Fruit fly (Drosophila melanogaster) whole organism, wandering third instar larva: Measurements from ENCODE around the gene CG1662.

Experiments used
- Abd-B ChIP-seq: fragments of >200 bp; optimal IDR thresholded peaks from 2 replicates; lab custom pipeline; 2017; ENCODE audit warnings: missing biosample characterization, missing genetic modification characterization
- CrebA ChIP-seq: fragments of 200-800 bp; sonication (Bioruptor generic); optimal IDR thresholded peaks from 2 replicates; lab custom pipeline; 2016; ENCODE audit warnings: missing biosample characterization, mild to moderate bottlenecking, missing genetic modification characterization, borderline replicate concordance
- HLH106 ChIP-seq: fragments of 200-800 bp; optimal IDR thresholded peaks from 3 replicates; lab custom pipeline; 2019; ENCODE audit warnings: missing biosample characterization, mild to moderate bottlenecking, missing genetic modification characterization, moderate library complexity
- Hnf4 ChIP-seq: fragments of 200-800 bp; sonication (Bioruptor generic); optimal IDR thresholded peaks from 2 replicates; lab custom pipeline; 2016; ENCODE audit warnings: missing biosample characterization, mild to moderate bottlenecking, missing genetic modification characterization
- Hr83 ChIP-seq: fragments of 200-300 bp; sonication (Bioruptor generic); optimal IDR thresholded peaks from 2 replicates; lab custom pipeline; 2016; ENCODE audit warnings: missing biosample characterization, mild to moderate bottlenecking, missing genetic modification characterization, moderate library complexity; ENCODE audit not compliant: poor library complexity, severe bottlenecking
- OdsH ChIP-seq: fragments of 200-800 bp; sonication (Bioruptor generic); optimal IDR thresholded peaks from 2 replicates; lab custom pipeline; 2016; ENCODE audit warnings: missing biosample characterization, mild to moderate bottlenecking, missing genetic modification characterization
- Sp1 ChIP-seq: fragments of 200-800 bp; sonication (Bioruptor generic); optimal IDR thresholded peaks from 3 replicates; lab custom pipeline; 2019; ENCODE audit warnings: missing biosample characterization, mild to moderate bottlenecking, missing genetic modification characterization, moderate library complexity
- br ChIP-seq: fragments of 200-800 bp; sonication (Bioruptor generic); optimal IDR thresholded peaks from 2 replicates; lab custom pipeline; 2016; ENCODE audit warnings: missing biosample characterization, missing genetic modification characterization
- h ChIP-seq: fragments of 200-800 bp; sonication (Bioruptor generic); optimal IDR thresholded peaks from 3 replicates; lab custom pipeline; 2016; ENCODE audit warnings: missing biosample characterization, mild to moderate bottlenecking, missing genetic modification characterization
- jim ChIP-seq: fragments of 175-275, 200-325 bp; sonication (Bioruptor generic); optimal IDR thresholded peaks from 2 replicates; lab custom pipeline; 2016; ENCODE audit warnings: missing biosample characterization, mild to moderate bottlenecking, missing genetic modification characterization
- psq ChIP-seq: fragments of 200-800 bp; sonication (Bioruptor generic); optimal IDR thresholded peaks from 3 replicates; lab custom pipeline; 2017; ENCODE audit warnings: missing biosample characterization, mild to moderate bottlenecking, missing genetic modification characterization, moderate library complexity
- rgr ChIP-seq: fragments of 200-800 bp; sonication (Bioruptor generic); optimal IDR thresholded peaks from 3 replicates; lab custom pipeline; 2016; ENCODE audit warnings: missing biosample characterization, mild to moderate bottlenecking, missing genetic modification characterization
- usp ChIP-seq: fragments of >200 bp; optimal IDR thresholded peaks from 2 replicates; lab custom pipeline; 2017; ENCODE audit warnings: missing biosample characterization, missing genetic modification characterization

DNA sequence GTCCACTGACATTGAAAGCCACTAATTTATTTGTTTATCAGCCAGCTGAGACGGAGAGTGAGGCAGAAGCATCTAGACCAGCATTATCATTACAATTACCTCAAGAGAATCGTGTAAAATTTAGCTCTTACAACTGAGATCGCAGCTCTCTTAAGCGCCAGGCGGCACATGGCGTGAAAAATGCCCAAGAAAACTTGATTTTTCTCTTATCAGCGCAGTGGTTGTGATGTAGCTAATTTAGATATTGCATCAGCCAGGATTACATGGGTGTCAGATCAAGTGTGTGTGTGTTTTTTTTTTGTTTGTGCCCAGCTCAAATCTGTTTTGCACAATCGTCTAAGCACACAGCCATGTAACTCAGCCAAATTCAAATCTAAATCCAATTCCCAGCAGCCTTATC is 7.7 kb downstream of the CG1662 start:
- TF ChIP-seq CrebA (no peak), psq (GFP tag; lab: Kevin White, UChicago) (no peak), Abd-B (no peak), br (GFP tag; lab: Kevin White, UChicago) (no peak), jim (GFP tag; lab: Kevin White, UChicago) (no peak), Hr83 (GFP tag; lab: Kevin White, UChicago) (no peak), HLH106 (tag; lab: Kevin White, UChicago) (no peak), OdsH (GFP tag; lab: Kevin White, UChicago) (no peak), Sp1 (GFP tag; lab: Kevin White, UChicago) (no peak), Hnf4 (GFP tag; lab: Kevin White, UChicago) (no peak), h (GFP tag; lab: Kevin White, UChicago) (no peak), usp (GFP tag; lab: Kevin White, UChicago) (no peak), rgr (GFP tag; lab: Kevin White, UChicago) (no peak)
